Worm (Caenorhabditis elegans): ENCODE measurements around the gene F21G4.1.

The F21G4.1 gene

DNA sequence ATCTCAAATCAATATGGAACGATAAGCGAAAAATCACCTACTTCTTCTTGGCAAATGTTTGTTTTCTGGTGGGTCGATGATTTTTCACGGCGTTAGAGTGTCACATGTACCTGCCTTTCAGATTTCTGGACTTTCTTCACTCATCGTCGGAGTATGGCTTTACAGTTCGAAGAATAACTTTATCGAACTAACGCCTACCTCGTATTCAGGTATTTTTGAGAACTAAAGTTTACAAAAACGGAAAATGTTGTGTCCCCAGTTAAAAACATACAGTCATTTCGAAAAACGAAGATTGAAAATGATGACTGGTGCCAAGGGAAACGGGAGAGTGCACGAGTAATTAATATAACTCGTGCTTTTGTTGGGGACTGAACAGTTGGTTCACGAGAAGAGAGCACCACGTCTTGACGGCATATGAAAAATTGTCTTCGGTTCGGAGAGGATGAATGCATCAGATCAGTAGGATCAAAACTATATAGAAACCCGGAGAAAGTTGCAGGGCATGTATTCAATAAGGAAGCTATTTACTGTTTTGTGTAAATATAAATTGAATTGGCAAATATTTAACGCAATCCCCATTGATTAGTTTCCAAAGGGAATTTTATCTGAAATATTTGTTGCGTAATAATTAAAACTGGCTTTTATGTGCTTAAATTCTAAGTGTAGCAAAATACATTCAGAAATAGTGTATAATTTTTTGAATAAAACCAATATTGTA, 41.3 kb upstream of the F21G4.1 start:
- no peak for TF ChIP-seq peb-1 (tag; optimal IDR thresholded peaks at IDR 0.05)
- TF ChIP-seq crh-2 (tag; optimal IDR thresholded peaks at IDR 0.05), result no peak
- no peak for TF ChIP-seq fos-1 (tag; optimal IDR thresholded peaks at IDR 0.05)
- TF ChIP-seq nhr-129 (tag; optimal IDR thresholded peaks at IDR 0.05), result peak; percentile 38
- no peak for TF ChIP-seq ztf-4 (tag; optimal IDR thresholded peaks at IDR 0.05)
- no peak for TF ChIP-seq egl-27 (tag; optimal IDR thresholded peaks at IDR 0.05)
- no peak for TF ChIP-seq sma-9 (GFP tag; optimal IDR thresholded peaks at IDR 0.05)
- no peak for TF ChIP-seq sma-9 (tag; optimal IDR thresholded peaks at IDR 0.05)
- peak; percentile 2 for TF ChIP-seq ama-1 (optimal IDR thresholded peaks at IDR 0.05)

DNA sequence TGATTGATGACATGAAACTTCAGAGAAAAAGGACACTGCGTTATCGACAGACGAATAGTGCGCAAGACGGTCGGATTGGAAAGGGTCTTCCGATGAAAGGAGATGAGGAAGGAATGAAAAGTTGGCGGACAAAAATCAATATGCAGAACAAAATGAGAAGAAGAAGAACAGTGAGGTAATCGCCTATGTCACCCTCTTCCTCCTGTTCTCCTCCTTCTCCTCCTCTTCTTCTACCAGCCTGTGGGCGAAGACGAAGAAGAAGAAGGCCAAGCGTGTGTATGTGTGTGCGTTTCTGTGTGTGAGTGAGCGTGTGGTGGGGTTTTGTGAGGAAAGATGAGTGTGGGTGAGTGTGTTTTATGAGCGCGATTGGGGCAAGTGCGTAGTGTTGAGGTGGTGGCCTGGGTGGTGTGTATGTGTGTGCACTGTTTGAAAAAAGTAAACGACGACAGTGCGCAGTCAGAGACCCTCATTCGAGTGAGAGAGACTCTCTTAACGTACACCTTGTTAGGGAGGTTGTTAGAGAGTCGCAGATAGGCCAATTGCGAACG, 40.2 kb upstream of the F21G4.1 start, which contains the start of gene tsp-21:
Gene tsp-21, plus strand, starts transcription at position 146 of the 548 bp plus-strand sequence.
- TF ChIP-seq ceh-16 (tag; optimal IDR thresholded peaks at IDR 0.05) (peak; percentile 62), ama-1 (optimal IDR thresholded peaks at IDR 0.05) (no peak), lin-13 (GFP tag; optimal IDR thresholded peaks at IDR 0.05) (peak; percentile 65), unc-62 (GFP tag; optimal IDR thresholded peaks at IDR 0.05) (no peak), sem-4 (tag; optimal IDR thresholded peaks at IDR 0.05) (peak; percentile 67), gmeb-1 (tag; optimal IDR thresholded peaks at IDR 0.05) (peak; percentile 48), blmp-1 (tag; optimal IDR thresholded peaks at IDR 0.05; ENCODE audit: insufficient read depth) (peak; percentile 40), alr-1 (tag; optimal IDR thresholded peaks at IDR 0.05) (no peak), nhr-10 (tag; optimal IDR thresholded peaks at IDR 0.05) (no peak), fos-1 (tag; optimal IDR thresholded peaks at IDR 0.05) (peak; percentile 96), nhr-21 (tag; optimal IDR thresholded peaks at IDR 0.05) (peak; percentile 75), nhr-25 (tag; optimal IDR thresholded peaks at IDR 0.05) (peak; percentile 87), aly-2 (tag; optimal IDR thresholded peaks at IDR 0.05) (no peak), elt-3 (tag; optimal IDR thresholded peaks at IDR 0.05) (no peak), nhr-12 (tag; optimal IDR thresholded peaks at IDR 0.05) (no peak), ztf-11 (tag; optimal IDR thresholded peaks at IDR 0.05) (no peak), peb-1 (tag; optimal IDR thresholded peaks at IDR 0.05) (no peak), nhr-237 (tag; optimal IDR thresholded peaks at IDR 0.05) (no peak), unc-39 (tag; optimal IDR thresholded peaks at IDR 0.05) (no peak), egl-27 (tag; optimal IDR thresholded peaks at IDR 0.05) (peak; percentile 68), nhr-6 (tag; optimal IDR thresholded peaks at IDR 0.05) (no peak), unc-55 (GFP tag; optimal IDR thresholded peaks at IDR 0.05) (peak; percentile 64), mab-5 (tag; optimal IDR thresholded peaks at IDR 0.05) (peak; percentile 40), skn-1 (tag; optimal IDR thresholded peaks at IDR 0.05) (no peak), F13H6.1 (tag; optimal IDR thresholded peaks at IDR 0.05) (peak; percentile 85), ZK546.5 (tag; optimal IDR thresholded peaks at IDR 0.05) (no peak), sma-3 (GFP tag; optimal IDR thresholded peaks at IDR 0.05) (peak; percentile 79), sma-9 (GFP tag; optimal IDR thresholded peaks at IDR 0.05) (peak; percentile 26), sma-9 (tag; optimal IDR thresholded peaks at IDR 0.05) (no peak), snpc-4 (tag; optimal IDR thresholded peaks at IDR 0.05) (no peak), crh-2 (tag; optimal IDR thresholded peaks at IDR 0.05) (peak; percentile 58), nhr-129 (tag; optimal IDR thresholded peaks at IDR 0.05) (peak; percentile 97), nhr-11 (tag; optimal IDR thresholded peaks at IDR 0.05) (no peak), R02D3.7 (tag; optimal IDR thresholded peaks at IDR 0.05) (no peak), elt-1 (tag; optimal IDR thresholded peaks at IDR 0.05) (no peak), lin-39 (tag; optimal IDR thresholded peaks at IDR 0.05) (no peak), ztf-4 (tag; optimal IDR thresholded peaks at IDR 0.05) (peak; percentile 4), nhr-77 (tag; optimal IDR thresholded peaks at IDR 0.05) (no peak), ceh-82 (tag; optimal IDR thresholded peaks at IDR 0.05) (no peak), mdl-1 (tag; optimal IDR thresholded peaks at IDR 0.05) (peak in 1 of 2 experiments; percentile 21), C34F6.9 (tag; optimal IDR thresholded peaks at IDR 0.05) (peak; percentile 77), ztf-1 (GFP tag; conservative IDR thresholded peaks at IDR 0.05) (no peak), lin-11 (tag; optimal IDR thresholded peaks at IDR 0.05) (peak; percentile 62), nhr-23 (tag; optimal IDR thresholded peaks at IDR 0.05) (no peak), lsy-2 (tag; optimal IDR thresholded peaks at IDR 0.05) (peak; percentile 42 to 67), zag-1 (tag; optimal IDR thresholded peaks at IDR 0.05) (peak; percentile 55), mbf-1 (tag; optimal IDR thresholded peaks at IDR 0.05) (no peak), dmd-4 (tag; optimal IDR thresholded peaks at IDR 0.05) (no peak), Y55F3AM.14 (GFP tag; optimal IDR thresholded peaks at IDR 0.05) (peak; percentile 41)
